Fruit fly (Drosophila melanogaster) whole organism, adult: ENCODE results near the gene CG16888.

Experiments used
- CG11617 ChIP-seq: fragments of 200-800 bp; sonication (Bioruptor generic); optimal IDR thresholded peaks from 2 replicates; lab custom pipeline; 2017; ENCODE audit warnings: mild to moderate bottlenecking, missing biosample characterization, missing genetic modification reagents, missing genetic modification characterization
- CG12768 ChIP-seq: fragments of 200-800 bp; sonication (Bioruptor generic); optimal IDR thresholded peaks from 2 replicates; lab custom pipeline; 2017; ENCODE audit warnings: missing biosample characterization, missing genetic modification characterization, mild to moderate bottlenecking, moderate library complexity, missing genetic modification reagents
- CG14711 ChIP-seq: fragments of 200-800 bp; sonication (Bioruptor generic); optimal IDR thresholded peaks from 2 replicates; lab custom pipeline; 2018; ENCODE audit warnings: missing biosample characterization, mild to moderate bottlenecking, missing genetic modification characterization, moderate library complexity
- CG1620 ChIP-seq: fragments of 200-800 bp; sonication (Bioruptor generic); optimal IDR thresholded peaks from 2 replicates; lab custom pipeline; 2016; ENCODE audit warnings: missing biosample characterization, missing genetic modification characterization
- CG33017 ChIP-seq: fragments of 200-800 bp; sonication (Bioruptor generic); optimal IDR thresholded peaks from 2 replicates; lab custom pipeline; 2018; ENCODE audit warnings: missing biosample characterization, mild to moderate bottlenecking, missing genetic modification characterization, moderate library complexity
- CG5204 ChIP-seq: fragments of 200-800 bp; sonication (Bioruptor generic); optimal IDR thresholded peaks from 2 replicates; lab custom pipeline; 2016; ENCODE audit warnings: missing biosample characterization, missing genetic modification characterization
- CG7045 ChIP-seq: fragments of 200-800 bp; sonication (Bioruptor generic); optimal IDR thresholded peaks from 2 replicates; lab custom pipeline; 2017; ENCODE audit warnings: missing biosample characterization, mild to moderate bottlenecking, missing genetic modification characterization
- CG7101 ChIP-seq: fragments of 200-800 bp; sonication (Bioruptor generic); optimal IDR thresholded peaks from 2 replicates; lab custom pipeline; 2018; ENCODE audit warnings: missing biosample characterization, mild to moderate bottlenecking, missing genetic modification characterization, moderate library complexity
- Clk ChIP-seq: fragments of 200-800 bp; sonication (Bioruptor generic); optimal IDR thresholded peaks from 2 replicates; lab custom pipeline; 2017; ENCODE audit warnings: missing biosample characterization, missing genetic modification characterization
- Crg-1 ChIP-seq: fragments of 200-800 bp; sonication (Bioruptor generic); optimal IDR thresholded peaks from 2 replicates; lab custom pipeline; 2016; ENCODE audit warnings: missing biosample characterization, missing genetic modification characterization
- Hr96 ChIP-seq: fragments of 200-800 bp; sonication (Bioruptor generic); optimal IDR thresholded peaks from 2 replicates; lab custom pipeline; 2016; ENCODE audit warnings: missing biosample characterization, missing genetic modification characterization
- Mnt ChIP-seq: fragments of 200-800 bp; sonication (Bioruptor generic); optimal IDR thresholded peaks from 2 replicates; lab custom pipeline; 2016; ENCODE audit warnings: missing biosample characterization, mild to moderate bottlenecking, missing genetic modification characterization
- bab1 ChIP-seq: fragments of 200-800 bp; sonication (Bioruptor generic); optimal IDR thresholded peaks from 3 replicates; lab custom pipeline; 2019; ENCODE audit warnings: missing biosample characterization, mild to moderate bottlenecking, missing genetic modification characterization, moderate library complexity
- cic ChIP-seq: fragments of 200-800 bp; sonication (Bioruptor generic); optimal IDR thresholded peaks from 2 replicates; lab custom pipeline; 2017; ENCODE audit warnings: missing biosample characterization, mild to moderate bottlenecking, missing genetic modification characterization, moderate library complexity
- cnc ChIP-seq, 2 experiments: fragments of >200 bp; optimal IDR thresholded peaks; 2 replicates each; lab custom pipeline; 2017
- kay ChIP-seq: fragments of 200-800 bp; sonication (Bioruptor generic); peaks from one replicate; lab custom pipeline; 2016; ENCODE audit warnings: missing biosample characterization, missing genetic modification characterization, borderline replicate concordance
- ovo ChIP-seq: fragments of 200-800 bp; sonication (Bioruptor generic); optimal IDR thresholded peaks from 2 replicates; lab custom pipeline; 2016; ENCODE audit warnings: missing biosample characterization, missing genetic modification characterization
- pad ChIP-seq: fragments of 200-800 bp; sonication (Bioruptor generic); optimal IDR thresholded peaks from 3 replicates; lab custom pipeline; 2017; ENCODE audit warnings: missing biosample characterization, missing genetic modification characterization, mild to moderate bottlenecking, moderate library complexity, missing genetic modification reagents
- tj ChIP-seq: fragments of 200-800 bp; sonication (Bioruptor generic); optimal IDR thresholded peaks from 3 replicates; lab custom pipeline; 2017; ENCODE audit warnings: missing biosample characterization, mild to moderate bottlenecking, missing genetic modification characterization, moderate library complexity
- toe ChIP-seq: fragments of 200-800 bp; sonication (Bioruptor generic); optimal IDR thresholded peaks from 2 replicates; lab custom pipeline; 2016; ENCODE audit warnings: missing biosample characterization, missing genetic modification characterization

The CG16888 gene

DNA sequence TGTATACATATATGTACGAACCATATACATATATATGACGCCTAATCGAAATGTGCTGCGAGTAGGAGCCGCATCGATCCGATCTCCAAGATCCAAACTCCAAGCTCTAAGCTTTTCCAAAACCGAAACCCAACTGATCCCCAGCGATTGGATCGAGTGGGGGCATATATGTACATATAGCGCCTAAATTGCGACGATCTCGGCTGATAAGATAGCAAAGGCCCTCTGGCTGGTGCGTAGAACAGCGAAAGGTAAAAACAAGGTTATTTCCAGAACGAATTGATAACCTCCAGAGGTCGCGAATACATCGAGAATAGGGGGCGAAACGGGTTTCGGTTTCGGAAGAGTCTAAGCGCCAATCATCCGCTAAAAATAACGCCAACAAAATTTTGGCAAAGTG is 33.9 kb downstream of the CG16888 start:
- TF ChIP-seq CG7045 (GFP tag; lab: Kevin White, UChicago), result no peak
- TF ChIP-seq pad (GFP tag; lab: Kevin White, UChicago), result no peak
- TF ChIP-seq CG1620, result no peak
- TF ChIP-seq CG12768 (GFP tag; lab: Kevin White, UChicago), result no peak
- no peak for TF ChIP-seq CG5204 (GFP tag; lab: Kevin White, UChicago)
- no peak for TF ChIP-seq CG7101 (tag; lab: Kevin White, UChicago)
- no peak for TF ChIP-seq Mnt (GFP tag; lab: Kevin White, UChicago)
- no peak for TF ChIP-seq cnc (optimal IDR thresholded peaks at IDR 0.05; lab: Kevin White, UChicago)
- no peak for TF ChIP-seq Crg-1 (GFP tag; lab: Kevin White, UChicago)
- no peak for TF ChIP-seq kay (GFP tag; lab: Kevin White, UChicago)
- TF ChIP-seq ovo (GFP tag; lab: Kevin White, UChicago), result no peak
- no peak for TF ChIP-seq CG33017 (tag; lab: Kevin White, UChicago)
- no peak for TF ChIP-seq cic (GFP tag; lab: Kevin White, UChicago)

DNA sequence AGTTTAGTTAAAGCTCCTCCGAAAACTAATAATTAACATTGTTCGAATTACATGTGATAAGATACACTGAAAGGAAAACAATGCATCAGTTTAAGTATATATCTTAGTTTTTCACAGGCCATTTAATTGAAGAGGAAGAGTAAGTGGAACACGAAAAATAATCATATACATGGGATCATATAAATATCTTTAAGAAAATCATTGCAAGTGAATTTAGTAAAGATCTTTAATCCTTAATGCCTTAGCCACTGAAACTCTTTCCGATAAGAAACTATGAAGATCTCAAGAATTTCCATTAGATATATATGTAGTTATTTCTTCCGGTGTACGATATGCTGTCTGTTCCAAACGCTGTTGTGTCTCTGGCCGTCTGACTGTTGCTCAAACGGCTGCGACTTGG is 34.4 kb downstream of the CG16888 start:
- TF ChIP-seq Clk (GFP tag; lab: Kevin White, UChicago) (no peak), toe (peak; percentile 23), CG7045 (GFP tag; lab: Kevin White, UChicago) (peak; percentile 75), cnc (optimal IDR thresholded peaks at IDR 0.05; lab: Kevin White, UChicago) (no peak), CG7101 (tag; lab: Kevin White, UChicago) (peak; percentile 53), Mnt (GFP tag; lab: Kevin White, UChicago) (no peak), CG1620 (no peak), tj (GFP tag; lab: Kevin White, UChicago) (peak; percentile 10), Hr96 (peak; percentile 17), kay (GFP tag; lab: Kevin White, UChicago) (no peak), ovo (GFP tag; lab: Kevin White, UChicago) (no peak), cic (GFP tag; lab: Kevin White, UChicago) (no peak), CG5204 (GFP tag; lab: Kevin White, UChicago) (peak; percentile 60), pad (GFP tag; lab: Kevin White, UChicago) (no peak), bab1 (GFP tag; lab: Kevin White, UChicago) (peak; percentile 15), CG33017 (tag; lab: Kevin White, UChicago) (peak; percentile 52), CG12768 (GFP tag; lab: Kevin White, UChicago) (no peak), Crg-1 (GFP tag; lab: Kevin White, UChicago) (no peak), CG14711 (tag; lab: Kevin White, UChicago) (peak; percentile 1), CG11617 (GFP tag; lab: Kevin White, UChicago) (peak; percentile 22)

- TF ChIP-seq CG12768 (GFP tag; lab: Kevin White, UChicago), result no peak
- no peak for TF ChIP-seq CG14711 (tag; lab: Kevin White, UChicago)
- TF ChIP-seq cic (GFP tag; lab: Kevin White, UChicago), result no peak
Observed at dm6 chr2L:13776928-13777686, 35.9 kb downstream of the CG16888 start.

- TF ChIP-seq bab1 (GFP tag; lab: Kevin White, UChicago) (no peak), Mnt (GFP tag; lab: Kevin White, UChicago) (no peak), CG11617 (GFP tag; lab: Kevin White, UChicago) (no peak), kay (GFP tag; lab: Kevin White, UChicago) (no peak)
Observed at dm6 chr2L:13773697-13774096, 39.4 kb downstream of the CG16888 start, which contains the start of gene CG43376. TSS of gene CG43376 (plus strand) at chr2L:13773997.

- TF ChIP-seq Hr96 (no peak), bab1 (GFP tag; lab: Kevin White, UChicago) (peak; percentile 59), CG7101 (tag; lab: Kevin White, UChicago) (no peak), cnc (optimal IDR thresholded peaks at IDR 0.05; lab: Kevin White, UChicago) (no peak), ovo (GFP tag; lab: Kevin White, UChicago) (no peak), kay (GFP tag; lab: Kevin White, UChicago) (no peak)
Observed at dm6 chr2L:13770884-13771283, 42.2 kb downstream of the CG16888 start.

DNA sequence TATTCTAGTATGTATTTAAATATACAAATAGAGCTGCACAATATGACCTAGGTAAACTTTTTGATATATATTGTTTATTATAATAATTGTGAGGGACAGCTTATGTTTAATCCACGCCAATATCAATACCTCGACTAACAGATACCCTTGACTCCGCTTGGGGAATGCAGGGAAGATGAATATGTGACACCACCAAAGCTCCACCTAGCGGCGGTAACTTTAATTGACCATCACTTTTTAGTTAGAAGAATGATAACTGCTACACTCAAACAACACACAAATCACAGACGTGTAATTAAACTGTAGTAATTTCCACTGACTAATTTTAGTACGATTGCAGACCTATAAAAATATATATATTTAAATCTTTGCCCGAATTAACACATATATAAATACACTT is 49.9 kb downstream of the CG16888 start:
- no peak for TF ChIP-seq toe
- TF ChIP-seq CG1620, result no peak
- TF ChIP-seq tj (GFP tag; lab: Kevin White, UChicago), result no peak
- TF ChIP-seq CG33017 (tag; lab: Kevin White, UChicago), result no peak
- no peak for TF ChIP-seq bab1 (GFP tag; lab: Kevin White, UChicago)
